Fruit fly (Drosophila melanogaster) whole organism, wandering third instar larva: ENCODE measurements around the gene Srr.

ENCODE experiments used
- Abd-B ChIP-seq: fragments of >200 bp; optimal IDR thresholded peaks from 2 replicates; lab custom pipeline; 2017; ENCODE audit warnings: missing biosample characterization, missing genetic modification characterization
- CG32264 ChIP-seq: fragments of 200-800 bp; sonication (Bioruptor generic); optimal IDR thresholded peaks from 2 replicates; lab custom pipeline; 2016; ENCODE audit warnings: missing biosample characterization, missing genetic modification characterization
- CG9705 ChIP-seq: fragments of 200-800 bp; sonication (Bioruptor generic); optimal IDR thresholded peaks from 2 replicates; lab custom pipeline; 2018; ENCODE audit warnings: missing biosample characterization, mild to moderate bottlenecking, missing genetic modification characterization
- CrebA ChIP-seq: fragments of 200-800 bp; sonication (Bioruptor generic); optimal IDR thresholded peaks from 2 replicates; lab custom pipeline; 2016; ENCODE audit warnings: missing biosample characterization, mild to moderate bottlenecking, missing genetic modification characterization, borderline replicate concordance
- Dfd ChIP-seq: fragments of >200 bp; optimal IDR thresholded peaks from 2 replicates; lab custom pipeline; 2017; ENCODE audit warnings: missing biosample characterization, missing genetic modification characterization
- Dif ChIP-seq: fragments of 200-275, 200-300 bp; sonication (Bioruptor generic); optimal IDR thresholded peaks from 2 replicates; lab custom pipeline; 2018; ENCODE audit warnings: missing biosample characterization, missing genetic modification characterization; ENCODE audit not compliant: partially characterized antibody
- GATAd ChIP-seq: sonication (Bioruptor generic); optimal IDR thresholded peaks from 2 replicates; lab custom pipeline; 2016; ENCODE audit warnings: missing biosample characterization, missing genetic modification characterization
- HLH106 ChIP-seq: fragments of 200-800 bp; optimal IDR thresholded peaks from 3 replicates; lab custom pipeline; 2019; ENCODE audit warnings: missing biosample characterization, mild to moderate bottlenecking, missing genetic modification characterization, moderate library complexity
- Hnf4 ChIP-seq: fragments of 200-800 bp; sonication (Bioruptor generic); optimal IDR thresholded peaks from 2 replicates; lab custom pipeline; 2016; ENCODE audit warnings: missing biosample characterization, mild to moderate bottlenecking, missing genetic modification characterization
- Hr78 ChIP-seq: fragments of >200 bp; optimal IDR thresholded peaks from 2 replicates; lab custom pipeline; 2017; ENCODE audit warnings: missing biosample characterization, missing genetic modification characterization
- Hr83 ChIP-seq: fragments of 200-300 bp; sonication (Bioruptor generic); optimal IDR thresholded peaks from 2 replicates; lab custom pipeline; 2016; ENCODE audit warnings: missing biosample characterization, mild to moderate bottlenecking, missing genetic modification characterization, moderate library complexity; ENCODE audit not compliant: poor library complexity, severe bottlenecking
- Jra ChIP-seq: sonication (Bioruptor generic); optimal IDR thresholded peaks from 2 replicates; lab custom pipeline; 2016; ENCODE audit warnings: missing biosample characterization, missing genetic modification characterization
- Mio ChIP-seq: sonication (Bioruptor generic); optimal IDR thresholded peaks from 2 replicates; lab custom pipeline; 2016; ENCODE audit warnings: missing biosample characterization, missing genetic modification characterization
- Myc ChIP-seq: fragments of >200 bp; optimal IDR thresholded peaks from 2 replicates; lab custom pipeline; 2017
- N ChIP-seq: fragments of >200 bp; optimal IDR thresholded peaks from 2 replicates; lab custom pipeline; 2018; ENCODE audit warnings: missing biosample characterization, missing external identifiers, missing genetic modification characterization
- OdsH ChIP-seq: fragments of 200-800 bp; sonication (Bioruptor generic); optimal IDR thresholded peaks from 2 replicates; lab custom pipeline; 2016; ENCODE audit warnings: missing biosample characterization, mild to moderate bottlenecking, missing genetic modification characterization
- Rel ChIP-seq, 2 experiments: fragments of 200-800 bp; sonication (Bioruptor generic) in 1 of 2; optimal IDR thresholded peaks; 2 replicates in 1 of 2; 3 replicates in 1 of 2; lab custom pipeline; 2016 to 2019; ENCODE audit warnings: mild to moderate bottlenecking in 2 of 2, missing biosample characterization in 2 of 2, missing genetic modification characterization in 2 of 2, moderate library complexity in 1 of 2
- Sp1 ChIP-seq: fragments of 200-800 bp; sonication (Bioruptor generic); optimal IDR thresholded peaks from 3 replicates; lab custom pipeline; 2019; ENCODE audit warnings: missing biosample characterization, mild to moderate bottlenecking, missing genetic modification characterization, moderate library complexity
- Vsx2 ChIP-seq: fragments of 200-300, 225-300 bp; sonication (Bioruptor generic); optimal IDR thresholded peaks from 2 replicates; lab custom pipeline; 2018; ENCODE audit warnings: missing biosample characterization, missing genetic modification characterization; ENCODE audit not compliant: partially characterized antibody
- br ChIP-seq: fragments of 200-800 bp; sonication (Bioruptor generic); optimal IDR thresholded peaks from 2 replicates; lab custom pipeline; 2016; ENCODE audit warnings: missing biosample characterization, missing genetic modification characterization
- brk ChIP-seq: fragments of 200-800 bp; sonication (Bioruptor generic); optimal IDR thresholded peaks from 2 replicates; lab custom pipeline; 2016; ENCODE audit warnings: missing biosample characterization, mild to moderate bottlenecking, missing genetic modification characterization
- dl ChIP-seq, 2 experiments: fragments of 175-275, 200-275 bp in 1 of 2; fragments of 200-275 bp in 1 of 2; sonication (Bioruptor generic); optimal IDR thresholded peaks; lab custom pipeline; 2018; ENCODE audit warnings: mild to moderate bottlenecking in 2 of 2, missing biosample characterization in 2 of 2, missing genetic modification characterization in 2 of 2, moderate library complexity in 2 of 2; ENCODE audit not compliant: partially characterized antibody in 2 of 2, insufficient read depth in 1 of 2
- dmrt93B ChIP-seq: fragments of 200-800 bp; sonication (Bioruptor generic); optimal IDR thresholded peaks from 2 replicates; lab custom pipeline; 2018; ENCODE audit warnings: missing biosample characterization, mild to moderate bottlenecking, missing genetic modification characterization
- dsf ChIP-seq: sonication (Bioruptor generic); optimal IDR thresholded peaks from 2 replicates; lab custom pipeline; 2016; ENCODE audit warnings: missing biosample characterization, missing genetic modification characterization, borderline replicate concordance
- ey ChIP-seq: fragments of 200-800 bp; sonication (Bioruptor generic); optimal IDR thresholded peaks from 2 replicates; lab custom pipeline; 2016; ENCODE audit warnings: missing biosample characterization, missing genetic modification characterization
- foxo ChIP-seq, 2 experiments: fragments of 200-800 bp; sonication (Bioruptor generic); optimal IDR thresholded peaks; 2 replicates in 1 of 2; 3 replicates in 1 of 2; lab custom pipeline; 2016 to 2017; ENCODE audit warnings: missing biosample characterization in 2 of 2, missing genetic modification characterization in 2 of 2
- fru ChIP-seq: fragments of 200-800 bp; sonication (Bioruptor generic); optimal IDR thresholded peaks from 3 replicates; lab custom pipeline; 2016; ENCODE audit warnings: missing biosample characterization, mild to moderate bottlenecking, missing genetic modification characterization
- h ChIP-seq: fragments of 200-800 bp; sonication (Bioruptor generic); optimal IDR thresholded peaks from 3 replicates; lab custom pipeline; 2016; ENCODE audit warnings: missing biosample characterization, mild to moderate bottlenecking, missing genetic modification characterization
- jim ChIP-seq: fragments of 175-275, 200-325 bp; sonication (Bioruptor generic); optimal IDR thresholded peaks from 2 replicates; lab custom pipeline; 2016; ENCODE audit warnings: missing biosample characterization, mild to moderate bottlenecking, missing genetic modification characterization
- lola ChIP-seq: fragments of >200 bp; optimal IDR thresholded peaks from 2 replicates; lab custom pipeline; 2017; ENCODE audit warnings: missing biosample characterization, missing genetic modification characterization
- pan ChIP-seq: fragments of >200 bp; optimal IDR thresholded peaks from 2 replicates; lab custom pipeline; 2017
- psq ChIP-seq: fragments of 200-800 bp; sonication (Bioruptor generic); optimal IDR thresholded peaks from 3 replicates; lab custom pipeline; 2017; ENCODE audit warnings: missing biosample characterization, mild to moderate bottlenecking, missing genetic modification characterization, moderate library complexity
- rgr ChIP-seq: fragments of 200-800 bp; sonication (Bioruptor generic); optimal IDR thresholded peaks from 3 replicates; lab custom pipeline; 2016; ENCODE audit warnings: missing biosample characterization, mild to moderate bottlenecking, missing genetic modification characterization
- sage ChIP-seq: fragments of 200-800 bp; sonication (Bioruptor generic); optimal IDR thresholded peaks from 2 replicates; lab custom pipeline; 2016; ENCODE audit warnings: missing biosample characterization, mild to moderate bottlenecking, missing genetic modification characterization
- sv ChIP-seq: fragments of 200-800 bp; sonication (Bioruptor generic); optimal IDR thresholded peaks from 3 replicates; lab custom pipeline; 2016; ENCODE audit warnings: missing biosample characterization, missing genetic modification characterization
- tai ChIP-seq: sonication (Bioruptor generic); optimal IDR thresholded peaks from 2 replicates; lab custom pipeline; 2016; ENCODE audit warnings: missing biosample characterization, missing genetic modification characterization
- usp ChIP-seq: fragments of >200 bp; optimal IDR thresholded peaks from 2 replicates; lab custom pipeline; 2017; ENCODE audit warnings: missing biosample characterization, missing genetic modification characterization
- woc ChIP-seq: sonication (Bioruptor generic); optimal IDR thresholded peaks from 2 replicates; lab custom pipeline; 2016; ENCODE audit warnings: missing biosample characterization, mild to moderate bottlenecking, missing genetic modification characterization

Srr gene

DNA sequence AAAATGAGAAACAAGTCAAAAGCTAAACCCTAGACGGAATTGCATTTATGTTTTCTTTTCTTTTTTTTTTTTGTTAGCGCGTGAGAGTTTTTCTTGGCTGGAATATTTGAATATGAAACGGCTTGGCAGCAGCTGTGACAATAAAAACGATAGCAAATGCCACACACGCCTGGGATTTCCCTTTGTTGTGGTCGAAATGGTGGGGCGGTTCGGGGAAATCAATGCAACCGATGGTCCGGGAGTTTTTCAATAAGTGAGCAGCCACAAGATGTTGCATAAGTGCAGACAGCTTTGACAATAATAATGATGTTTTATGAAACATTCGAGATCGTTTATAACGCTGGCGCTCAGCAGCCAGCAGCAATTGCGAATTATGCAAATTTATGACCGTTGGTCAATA is 11.6 kb downstream of the Srr start:
- TF ChIP-seq CrebA, result no peak
- TF ChIP-seq Rel (GFP tag; optimal IDR thresholded peaks at IDR 0.05; lab: Kevin White, UChicago), result no peak
- peak; percentile 63 for TF ChIP-seq Rel (tag; optimal IDR thresholded peaks at IDR 0.05; lab: Kevin White, UChicago)
- TF ChIP-seq, all 38 proteins: peak for 1

DNA sequence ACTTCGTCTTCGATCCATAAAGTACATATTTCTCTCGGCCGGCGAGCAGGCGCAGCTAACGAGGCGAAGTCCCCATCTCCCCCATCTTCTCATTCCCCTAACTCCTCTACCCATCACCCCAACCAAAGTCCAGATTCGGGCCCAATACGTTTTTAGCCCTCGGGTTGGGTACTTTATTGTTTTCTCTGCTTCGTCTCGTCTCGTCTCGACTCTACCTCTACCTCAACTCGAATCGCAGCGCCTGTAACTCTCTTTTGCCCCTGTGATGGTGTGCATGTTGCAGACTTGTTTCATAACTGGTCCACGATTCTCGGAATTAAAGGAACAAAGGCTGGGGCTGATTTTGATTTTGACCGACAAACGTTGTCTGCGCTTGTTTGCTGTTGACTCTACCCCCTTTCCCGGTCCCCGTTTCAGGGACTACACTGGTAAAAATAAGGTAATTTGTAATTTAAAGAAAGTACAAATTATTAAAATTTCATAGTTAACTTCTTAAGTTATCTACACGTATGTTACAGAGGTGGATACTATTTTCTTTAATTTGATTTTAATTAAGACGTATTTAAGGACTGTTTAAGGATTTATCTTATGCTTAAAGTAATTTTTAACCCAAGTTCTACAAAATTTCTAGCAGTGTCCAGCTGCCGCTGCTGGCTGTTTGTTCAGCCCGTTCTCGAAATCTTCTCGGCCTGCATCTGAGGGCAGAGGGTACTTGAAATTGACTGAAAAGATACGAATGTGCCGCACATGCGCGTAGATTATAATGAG is 13.6 kb downstream of the Srr start:
- peak; percentile 96 for TF ChIP-seq Sp1 (GFP tag; lab: Kevin White, UChicago)
- TF ChIP-seq Hr83 (GFP tag; lab: Kevin White, UChicago), result peak; percentile 82
- peak; percentile 94 for TF ChIP-seq Hnf4 (GFP tag; lab: Kevin White, UChicago)
- peak; percentile 71 for TF ChIP-seq tai
- TF ChIP-seq N (GFP tag; lab: Kevin White, UChicago), result no peak
- TF ChIP-seq dsf (GFP tag; lab: Kevin White, UChicago), result peak; percentile 61
- peak; percentile 81 for TF ChIP-seq brk (GFP tag; lab: Kevin White, UChicago)
- TF ChIP-seq rgr (GFP tag; lab: Kevin White, UChicago), result peak; percentile 88
- TF ChIP-seq Dif (GFP tag; lab: Kevin White, UChicago), result peak; percentile 6
- TF ChIP-seq psq, result peak; percentile 93
- peak; percentile 11 for TF ChIP-seq GATAd
- TF ChIP-seq dmrt93B (GFP tag; lab: Kevin White, UChicago), result peak; percentile 79
- TF ChIP-seq pan (lab: Kevin White, UChicago), result no peak
- peak; percentile 95 for TF ChIP-seq h
- no peak for TF ChIP-seq Myc
- TF ChIP-seq lola, result no peak
- no peak for TF ChIP-seq Mio (GFP tag; lab: Kevin White, UChicago)
- no peak for TF ChIP-seq Abd-B (GFP tag; lab: Kevin White, UChicago)
- TF ChIP-seq fru (GFP tag; lab: Kevin White, UChicago), result peak; percentile 96
- TF ChIP-seq sv (GFP tag; lab: Kevin White, UChicago), result no peak
- TF ChIP-seq CrebA, result peak; percentile 64
- peak; percentile 88 for TF ChIP-seq ey (GFP tag; lab: Kevin White, UChicago)
- TF ChIP-seq Vsx2 (GFP tag; lab: Kevin White, UChicago), result peak; percentile 71
- TF ChIP-seq Hr78 (GFP tag; lab: Kevin White, UChicago), result no peak
- TF ChIP-seq jim (GFP tag; lab: Kevin White, UChicago), result no peak
- TF ChIP-seq dl (GFP tag; optimal IDR thresholded peaks at IDR 0.05; lab: Kevin White, UChicago; ENCODE audit: insufficient read depth in 1 of 2, partially characterized antibody in 2 of 2), result no peak
- peak; percentile 95 for TF ChIP-seq HLH106
- peak; percentile 73 for TF ChIP-seq CG32264
- TF ChIP-seq Jra (GFP tag; lab: Kevin White, UChicago), result peak; percentile 51
- peak; percentile 98 for TF ChIP-seq woc (GFP tag; lab: Kevin White, UChicago)
- TF ChIP-seq sage (GFP tag; lab: Kevin White, UChicago), result peak; percentile 86
- peak; percentile 88 for TF ChIP-seq br (GFP tag; lab: Kevin White, UChicago)
- peak in 1 of 2 experiments; percentile 93 for TF ChIP-seq foxo (GFP tag; optimal IDR thresholded peaks at IDR 0.05; lab: Kevin White, UChicago)
- peak; percentile 76 for TF ChIP-seq CG9705
- no peak for TF ChIP-seq usp
- TF ChIP-seq OdsH (GFP tag; lab: Kevin White, UChicago), result peak; percentile 93
- no peak for TF ChIP-seq Dfd (GFP tag; lab: Kevin White, UChicago)
- TF ChIP-seq Rel (GFP tag; optimal IDR thresholded peaks at IDR 0.05; lab: Kevin White, UChicago), result peak; percentile 73
- peak; percentile 68 for TF ChIP-seq Rel (tag; optimal IDR thresholded peaks at IDR 0.05; lab: Kevin White, UChicago)
